Fruit fly (Drosophila melanogaster) whole organism, embryonic: ENCODE measurements around the gene Trs20.

Experiments used
- B-H1 ChIP-seq: fragments of 200-800 bp; sonication (Bioruptor generic); IDR thresholded peaks from 3 replicates; pipeline ENCODE4 v1.3.6; 2022; ENCODE audit warnings: missing biosample characterization, missing genetic modification characterization
- C15 ChIP-seq: fragments of 200-800 bp; sonication (Bioruptor generic); IDR thresholded peaks from 3 replicates; pipeline ENCODE4 v1.3.6; 2022; ENCODE audit warnings: missing biosample characterization, missing genetic modification characterization
- CG10267 ChIP-seq: fragments of 200-800 bp; sonication (Bioruptor generic); optimal IDR thresholded peaks from 2 replicates; lab custom pipeline; 2018; ENCODE audit warnings: missing biosample characterization, mild to moderate bottlenecking, missing genetic modification characterization, moderate library complexity
- CG10366 ChIP-seq: fragments of 200-800 bp; sonication (Bioruptor generic); IDR thresholded peaks from 2 replicates; pipeline ENCODE4 v1.3.6; 2022; ENCODE audit warnings: missing biosample characterization, missing genetic modification characterization
- CG10543 ChIP-seq: fragments of 200-800 bp; sonication (Bioruptor generic); optimal IDR thresholded peaks from 3 replicates; lab custom pipeline; 2017; ENCODE audit warnings: missing biosample characterization, mild to moderate bottlenecking, missing genetic modification characterization, moderate library complexity
- CG12219 ChIP-seq: fragments of 200-800 bp; sonication (Bioruptor generic); optimal IDR thresholded peaks from 3 replicates; lab custom pipeline; 2018; ENCODE audit warnings: missing biosample characterization, mild to moderate bottlenecking, missing genetic modification characterization
- CG15514 ChIP-seq: fragments of 200-800 bp; sonication (Bioruptor generic); optimal IDR thresholded peaks from 3 replicates; lab custom pipeline; 2017; ENCODE audit warnings: missing biosample characterization, missing genetic modification characterization, mild to moderate bottlenecking, moderate library complexity, missing genetic modification reagents
- CG17359 ChIP-seq: fragments of 200-800 bp; sonication (Bioruptor generic); optimal IDR thresholded peaks from 3 replicates; lab custom pipeline; 2018; ENCODE audit warnings: missing biosample characterization, mild to moderate bottlenecking, missing genetic modification characterization, moderate library complexity
- CG17912 ChIP-seq: fragments of 200-800 bp; sonication (Bioruptor generic); optimal IDR thresholded peaks from 2 replicates; lab custom pipeline; 2018; ENCODE audit warnings: missing biosample characterization, mild to moderate bottlenecking, missing genetic modification characterization
- CG18011 ChIP-seq: fragments of 200-800 bp; sonication (Bioruptor generic); optimal IDR thresholded peaks from 2 replicates; lab custom pipeline; 2017; ENCODE audit warnings: missing biosample characterization, missing genetic modification characterization, mild to moderate bottlenecking, moderate library complexity, missing genotype
- CG2712 ChIP-seq: fragments of 200-800 bp; optimal IDR thresholded peaks from 3 replicates; lab custom pipeline; 2019; ENCODE audit warnings: missing biosample characterization, mild to moderate bottlenecking, missing genetic modification characterization, moderate library complexity
- CG2889 ChIP-seq: fragments of 200-800 bp; sonication (Bioruptor generic); IDR thresholded peaks from 3 replicates; pipeline ENCODE4 v1.3.6; 2022; ENCODE audit warnings: missing biosample characterization, missing genetic modification characterization
- CG3065 ChIP-seq: fragments of 200-800 bp; sonication (Bioruptor generic); optimal IDR thresholded peaks from 2 replicates; lab custom pipeline; 2016; ENCODE audit warnings: missing biosample characterization, missing genetic modification characterization
- CG3163 ChIP-seq: fragments of 200-800 bp; sonication (Bioruptor generic); optimal IDR thresholded peaks from 3 replicates; lab custom pipeline; 2016; ENCODE audit warnings: missing biosample characterization, missing genetic modification characterization
- CG34422 ChIP-seq: fragments of 200-800 bp; sonication (Bioruptor generic); IDR thresholded peaks from 3 replicates; pipeline ENCODE4 v1.3.6; 2022; ENCODE audit warnings: missing biosample characterization, missing genetic modification characterization
- CG3726 ChIP-seq: fragments of 200-800 bp; sonication (Bioruptor generic); IDR thresholded peaks from 3 replicates; pipeline ENCODE4, ENCODE4 v1.3.6; 2022; ENCODE audit warnings: missing biosample characterization, missing genetic modification characterization
- CG4424 ChIP-seq: fragments of 200-800 bp; sonication (Bioruptor generic); optimal IDR thresholded peaks from 3 replicates; lab custom pipeline; 2016; ENCODE audit warnings: missing biosample characterization, missing genetic modification characterization
- CG5180 ChIP-seq: fragments of 200-800 bp; sonication (Bioruptor generic); optimal IDR thresholded peaks from 3 replicates; lab custom pipeline; 2017; ENCODE audit warnings: missing biosample characterization, missing genetic modification characterization, mild to moderate bottlenecking, moderate library complexity, missing genetic modification reagents
- CG6765 ChIP-seq: fragments of 200-800 bp; sonication (Bioruptor generic); optimal IDR thresholded peaks from 3 replicates; lab custom pipeline; 2017; ENCODE audit warnings: missing biosample characterization, mild to moderate bottlenecking, missing genetic modification characterization
- CG7987 ChIP-seq: fragments of 200-800 bp; sonication (Bioruptor generic); optimal IDR thresholded peaks from 2 replicates; lab custom pipeline; 2018; ENCODE audit warnings: missing biosample characterization, mild to moderate bottlenecking, missing genetic modification characterization, moderate library complexity
- CG8089 ChIP-seq: fragments of 200-800 bp; sonication (Bioruptor generic); optimal IDR thresholded peaks from 3 replicates; lab custom pipeline; 2016; ENCODE audit warnings: missing biosample characterization, missing genetic modification characterization
- CG8359 ChIP-seq: fragments of 200-800 bp; sonication (Bioruptor generic); optimal IDR thresholded peaks from 2 replicates; lab custom pipeline; 2017; ENCODE audit warnings: missing biosample characterization, mild to moderate bottlenecking, missing genetic modification characterization, borderline replicate concordance
- CG9215 ChIP-seq: fragments of 200-800 bp; sonication (Bioruptor generic); IDR thresholded peaks from 2 replicates; pipeline ENCODE4 v1.3.6; 2022; ENCODE audit warnings: missing biosample characterization, missing genetic modification characterization
- CHES-1-like ChIP-seq: fragments of 200-800 bp; sonication (Bioruptor generic); optimal IDR thresholded peaks from 2 replicates; lab custom pipeline; 2016; ENCODE audit warnings: missing biosample characterization, missing genetic modification characterization
- Drgx ChIP-seq: fragments of 200-800 bp; sonication (Bioruptor generic); IDR thresholded peaks from 2 replicates; pipeline ENCODE4 v1.3.6; 2022; ENCODE audit warnings: missing biosample characterization, missing genetic modification characterization
- Hr39 ChIP-seq: fragments of >200 bp; optimal IDR thresholded peaks from 2 replicates; lab custom pipeline; 2017
- Lhr ChIP-seq: fragments of 200-800 bp; sonication (Bioruptor generic); optimal IDR thresholded peaks from 3 replicates; lab custom pipeline; 2017; ENCODE audit warnings: mild to moderate bottlenecking, missing biosample characterization, missing genetic modification reagents, missing genetic modification characterization
- Nf-YA ChIP-seq: fragments of 200-800 bp; sonication (Bioruptor generic); IDR thresholded peaks from 2 replicates; pipeline ENCODE4 v1.3.6; 2022; ENCODE audit warnings: missing biosample characterization, missing genetic modification characterization
- Rx ChIP-seq: fragments of 200-800 bp; sonication (Bioruptor generic); IDR thresholded peaks from 2 replicates; pipeline ENCODE4 v1.3.6; 2022; ENCODE audit warnings: missing biosample characterization, missing genetic modification characterization
- Scr ChIP-seq: fragments of 200-800 bp; sonication (Bioruptor generic); IDR thresholded peaks from 2 replicates; pipeline ENCODE4 v1.3.6; 2022; ENCODE audit warnings: missing biosample characterization, missing genetic modification characterization; ENCODE audit not compliant: partially characterized antibody
- Sox100B ChIP-seq: fragments of 200-800 bp; sonication (Bioruptor generic); optimal IDR thresholded peaks from 3 replicates; lab custom pipeline; 2018; ENCODE audit warnings: missing biosample characterization, mild to moderate bottlenecking, missing genetic modification characterization
- Xrp1 ChIP-seq: fragments of 200-800 bp; sonication (Bioruptor generic); IDR thresholded peaks from 2 replicates; pipeline ENCODE4 v1.3.6; 2022; ENCODE audit warnings: missing biosample characterization, missing genetic modification characterization
- amos ChIP-seq: fragments of 200-800 bp; sonication (Bioruptor generic); IDR thresholded peaks from 2 replicates; pipeline ENCODE4 v1.3.6; 2022; ENCODE audit warnings: missing biosample characterization, missing genetic modification characterization; ENCODE audit not compliant: partially characterized antibody
- aop ChIP-seq: fragments of 200-800 bp; sonication (Bioruptor generic); IDR thresholded peaks from 2 replicates; pipeline ENCODE4 v1.3.6; 2022; ENCODE audit warnings: missing biosample characterization, missing genetic modification characterization
- ara ChIP-seq: fragments of 200-800 bp; sonication (Bioruptor generic); IDR thresholded peaks from 2 replicates; pipeline ENCODE4 v1.3.6; 2022; ENCODE audit warnings: missing biosample characterization, missing genetic modification characterization
- dan ChIP-seq: fragments of 200-800 bp; sonication (Bioruptor generic); IDR thresholded peaks from 2 replicates; pipeline ENCODE4 v1.3.6; 2022; ENCODE audit warnings: missing biosample characterization, missing genetic modification characterization
- dmrt99B ChIP-seq: fragments of 200-800 bp; sonication (Bioruptor generic); optimal IDR thresholded peaks from 2 replicates; lab custom pipeline; 2018; ENCODE audit warnings: missing biosample characterization, mild to moderate bottlenecking, missing genetic modification characterization, moderate library complexity
- emc ChIP-seq: fragments of 200-800 bp; sonication (Bioruptor generic); optimal IDR thresholded peaks from 2 replicates; lab custom pipeline; 2016; ENCODE audit warnings: missing biosample characterization, missing genetic modification characterization
- fd3F ChIP-seq: fragments of 200-800 bp; sonication (Bioruptor generic); optimal IDR thresholded peaks from 2 replicates; lab custom pipeline; 2018; ENCODE audit warnings: missing biosample characterization, mild to moderate bottlenecking, missing genetic modification characterization, moderate library complexity
- fd96Cb ChIP-seq: fragments of 200-800 bp; sonication (Bioruptor generic); optimal IDR thresholded peaks from 2 replicates; lab custom pipeline; 2018; ENCODE audit warnings: missing biosample characterization, mild to moderate bottlenecking, missing genetic modification characterization, moderate library complexity
- gsb-n ChIP-seq: fragments of 200-800 bp; sonication (Bioruptor generic); optimal IDR thresholded peaks from 3 replicates; lab custom pipeline; 2018; ENCODE audit warnings: missing biosample characterization, mild to moderate bottlenecking, missing genetic modification characterization
- jing ChIP-seq: fragments of 200-800 bp; sonication (Bioruptor generic); optimal IDR thresholded peaks from 2 replicates; lab custom pipeline; 2018; ENCODE audit warnings: missing biosample characterization, mild to moderate bottlenecking, missing genetic modification characterization
- kah ChIP-seq: fragments of 200-800 bp; sonication (Bioruptor generic); optimal IDR thresholded peaks from 2 replicates; lab custom pipeline; 2018; ENCODE audit warnings: missing biosample characterization, mild to moderate bottlenecking, missing genetic modification characterization
- lab ChIP-seq: fragments of 200-800 bp; sonication (Bioruptor generic); optimal IDR thresholded peaks from 3 replicates; lab custom pipeline; 2017; ENCODE audit warnings: missing biosample characterization, missing genetic modification characterization, mild to moderate bottlenecking, moderate library complexity, missing genetic modification reagents
- org-1 ChIP-seq: fragments of 200-800 bp; sonication (Bioruptor generic); optimal IDR thresholded peaks from 2 replicates; lab custom pipeline; 2017; ENCODE audit warnings: missing biosample characterization, missing genetic modification characterization
- prd ChIP-seq, 3 experiments: fragments of >200 bp in 2 of 3; fragments of 200-800 bp in 1 of 3; sonication (Bioruptor generic) in 1 of 3; optimal IDR thresholded peaks in 2 of 3; IDR thresholded peaks in 1 of 3; 2 replicates in 2 of 3; 3 replicates in 1 of 3; pipeline versions ENCODE4 v1.3.6 to Lab custom; 2017 to 2022; ENCODE audit warnings: missing biosample characterization in 1 of 3, missing genetic modification characterization in 1 of 3
- sd ChIP-seq: fragments of 200-800 bp; sonication (Bioruptor generic); optimal IDR thresholded peaks from 3 replicates; lab custom pipeline; 2018; ENCODE audit warnings: missing biosample characterization, mild to moderate bottlenecking, missing genetic modification characterization, moderate library complexity
- seq ChIP-seq: fragments of 200-800 bp; sonication (Bioruptor generic); IDR thresholded peaks from 2 replicates; pipeline ENCODE4 v1.3.6; 2022; ENCODE audit warnings: missing biosample characterization, missing genetic modification characterization
- sisA ChIP-seq: fragments of 200-800 bp; sonication (Bioruptor generic); IDR thresholded peaks from 2 replicates; pipeline ENCODE4 v1.3.6; 2022; ENCODE audit warnings: missing biosample characterization, missing genetic modification characterization
- stwl ChIP-seq: fragments of 200-800 bp; sonication (Bioruptor generic); optimal IDR thresholded peaks from 3 replicates; lab custom pipeline; 2018; ENCODE audit warnings: missing biosample characterization, mild to moderate bottlenecking, missing genetic modification characterization, moderate library complexity
- zfh1 ChIP-seq: fragments of 200-800 bp; sonication (Bioruptor generic); IDR thresholded peaks from 3 replicates; pipeline ENCODE4 v1.3.6; 2022; ENCODE audit warnings: missing biosample characterization, missing genetic modification characterization

The Trs20 gene

dm6 chr3L:16146539-16146934 is 15.1 kb upstream of the Trs20 start (continued):
- TF ChIP-seq dan (GFP tag; lab: Robert Waterston, UW) (no peak), CG5180 (GFP tag; lab: Kevin White, UChicago) (no peak), B-H1 (no peak), CG2889 (no peak), CG3163 (GFP tag; lab: Kevin White, UChicago) (no peak), CG17912 (GFP tag; lab: Kevin White, UChicago) (no peak), dmrt99B (peak; percentile 39), fd3F (peak; percentile 54), amos (GFP tag; lab: Robert Waterston, UW) (no peak), CG6765 (GFP tag; lab: Kevin White, UChicago) (peak; percentile 33), Sox100B (GFP tag; lab: Kevin White, UChicago) (peak; percentile 2), Hr39 (no peak), CG8089 (no peak), CG8359 (no peak), zfh1 (GFP tag; lab: Robert Waterston, UW) (no peak), lab (no peak), prd (optimal IDR thresholded peaks at IDR 0.05; lab: Kevin White, UChicago) (no peak), prd (GFP tag; IDR thresholded peaks at IDR 0.05; lab: Robert Waterston, UW) (no peak), Xrp1 (no peak), CG10366 (GFP tag; lab: Robert Waterston, UW) (no peak), Scr (GFP tag; lab: Robert Waterston, UW) (no peak), ara (no peak), CG18011 (GFP tag; lab: Kevin White, UChicago) (no peak), seq (GFP tag; lab: Robert Waterston, UW) (no peak; the same call in 1 of the 2 replicates), C15 (no peak), CG12219 (GFP tag; lab: Kevin White, UChicago) (no peak), CG34422 (GFP tag; lab: Robert Waterston, UW) (no peak), CG4424 (GFP tag; lab: Kevin White, UChicago) (no peak), gsb-n (tag; lab: Kevin White, UChicago) (no peak), Rx (GFP tag; lab: Robert Waterston, UW) (no peak), fd96Cb (tag; lab: Kevin White, UChicago) (no peak), CG2712 (peak; percentile 43), CG3065 (no peak), stwl (no peak), Nf-YA (no peak), sisA (GFP tag; lab: Robert Waterston, UW) (no peak), emc (no peak), CG3726 (GFP tag; lab: Robert Waterston, UW) (no peak), sd (tag; lab: Kevin White, UChicago) (no peak), CG17359 (tag; lab: Kevin White, UChicago) (peak; percentile 18), CG10267 (tag; lab: Kevin White, UChicago) (no peak), Drgx (GFP tag; lab: Robert Waterston, UW) (no peak), jing (no peak), aop (GFP tag; lab: Robert Waterston, UW) (no peak), org-1 (GFP tag; lab: Kevin White, UChicago) (no peak), CHES-1-like (no peak), CG9215 (GFP tag; lab: Robert Waterston, UW) (peak; percentile 44; the same call in 1 of the 2 replicates), Lhr (no peak), kah (GFP tag; lab: Kevin White, UChicago) (no peak), CG10543 (GFP tag; lab: Kevin White, UChicago) (peak; percentile 70), CG7987 (no peak), CG15514 (peak; percentile 4)
